Fruit fly (Drosophila melanogaster) whole organism, embryonic: Measurements from ENCODE around the gene CG14402.

Source experiments
- Abd-B ChIP-seq: fragments of 200-800 bp; sonication (Bioruptor generic); optimal IDR thresholded peaks from 2 replicates; lab custom pipeline; 2018; ENCODE audit warnings: missing biosample characterization, mild to moderate bottlenecking, missing genetic modification characterization, moderate library complexity
- CG2889 ChIP-seq: fragments of 200-800 bp; sonication (Bioruptor generic); IDR thresholded peaks from 3 replicates; pipeline ENCODE4 v1.3.6; 2022; ENCODE audit warnings: missing biosample characterization, missing genetic modification characterization
- CG34224 ChIP-seq: fragments of 200-800 bp; sonication (Bioruptor generic); IDR thresholded peaks from 3 replicates; pipeline ENCODE4 v1.3.6; 2022; ENCODE audit warnings: missing biosample characterization, missing genetic modification characterization; ENCODE audit not compliant: partially characterized antibody
- CG4707 ChIP-seq: fragments of 200-800 bp; sonication (Bioruptor generic); optimal IDR thresholded peaks from 2 replicates; lab custom pipeline; 2018; ENCODE audit warnings: missing biosample characterization, mild to moderate bottlenecking, missing genetic modification characterization, moderate library complexity
- CG7745 ChIP-seq: fragments of 200-800 bp; sonication (Bioruptor generic); optimal IDR thresholded peaks from 2 replicates; lab custom pipeline; 2018; ENCODE audit warnings: missing biosample characterization, mild to moderate bottlenecking, missing genetic modification characterization, moderate library complexity
- Dref ChIP-seq: fragments of 200-800 bp; sonication (Bioruptor generic); IDR thresholded peaks from 2 replicates; pipeline ENCODE4 v1.3.6; 2022; ENCODE audit warnings: missing biosample characterization, missing genetic modification characterization
- Rx ChIP-seq: fragments of 200-800 bp; sonication (Bioruptor generic); IDR thresholded peaks from 2 replicates; pipeline ENCODE4 v1.3.6; 2022; ENCODE audit warnings: missing biosample characterization, missing genetic modification characterization
- Trl ChIP-seq, 3 experiments: fragments of >200 bp in 2 of 3; fragments of 200-800 bp in 1 of 3; sonication (Bioruptor generic) in 1 of 3; optimal IDR thresholded peaks; 2 replicates in 1 of 3; 3 replicates in 2 of 3; lab custom pipeline; 2016 to 2017; ENCODE audit warnings: missing biosample characterization in 1 of 3, missing genetic modification characterization in 1 of 3
- dmrt11E ChIP-seq: fragments of 200-800 bp; sonication (Bioruptor generic); optimal IDR thresholded peaks from 3 replicates; lab custom pipeline; 2018; ENCODE audit warnings: missing biosample characterization, mild to moderate bottlenecking, missing genetic modification characterization, moderate library complexity
- gce ChIP-seq: fragments of 200-800 bp; sonication (Bioruptor generic); IDR thresholded peaks from 3 replicates; pipeline ENCODE4 v1.3.6; 2022; ENCODE audit warnings: missing biosample characterization, missing genetic modification characterization
- gcm2 ChIP-seq: fragments of 200-800 bp; sonication (Bioruptor generic); optimal IDR thresholded peaks from 2 replicates; lab custom pipeline; 2016; ENCODE audit warnings: missing biosample characterization, missing genetic modification characterization
- onecut ChIP-seq: fragments of 200-800 bp; sonication (Bioruptor generic); IDR thresholded peaks from 2 replicates; pipeline ENCODE4 v1.3.6; 2022; ENCODE audit warnings: missing biosample characterization, missing genetic modification characterization

dm6 chr2L:20867381-20867780 is 18.3 kb downstream of the CG14402 start, which contains the start of gene CG31675:
- TF ChIP-seq onecut (no peak), gce (GFP tag; lab: Robert Waterston, UW) (no peak), CG4707 (GFP tag; lab: Kevin White, UChicago) (no peak), Abd-B (no peak), dmrt11E (tag; lab: Kevin White, UChicago) (no peak), Rx (no peak), CG34224 (0 out of 3 replicates have a peak, but pooled peaks have one; percentile 11), CG2889 (GFP tag; lab: Robert Waterston, UW) (no peak), CG7745 (tag; lab: Kevin White, UChicago) (no peak), gcm2 (GFP tag; lab: Kevin White, UChicago) (no peak), Dref (GFP tag; lab: Robert Waterston, UW) (no peak), Trl (optimal IDR thresholded peaks at IDR 0.05; lab: Kevin White, UChicago) (peak; percentile 8 to 41), Trl (GFP tag; optimal IDR thresholded peaks at IDR 0.05; lab: Kevin White, UChicago) (no peak)
